Fruit fly (Drosophila melanogaster) whole organism, wandering third instar larva: Measurements from ENCODE around the gene CG14864.
A peak's percentile ranks its signal among the peaks of the same experiment; 100 is the strongest.

Experiments
- CG32264 ChIP-seq: fragments of 200-800 bp; sonication (Bioruptor generic); optimal IDR thresholded peaks from 2 replicates; lab custom pipeline; 2016; ENCODE audit warnings: missing biosample characterization, missing genetic modification characterization
- CG9705 ChIP-seq: fragments of 200-800 bp; sonication (Bioruptor generic); optimal IDR thresholded peaks from 2 replicates; lab custom pipeline; 2018; ENCODE audit warnings: missing biosample characterization, mild to moderate bottlenecking, missing genetic modification characterization
- CrebA ChIP-seq: fragments of 200-800 bp; sonication (Bioruptor generic); optimal IDR thresholded peaks from 2 replicates; lab custom pipeline; 2016; ENCODE audit warnings: missing biosample characterization, mild to moderate bottlenecking, missing genetic modification characterization, borderline replicate concordance
- Dfd ChIP-seq: fragments of >200 bp; optimal IDR thresholded peaks from 2 replicates; lab custom pipeline; 2017; ENCODE audit warnings: missing biosample characterization, missing genetic modification characterization
- Dif ChIP-seq: fragments of 200-275, 200-300 bp; sonication (Bioruptor generic); optimal IDR thresholded peaks from 2 replicates; lab custom pipeline; 2018; ENCODE audit warnings: missing biosample characterization, missing genetic modification characterization; ENCODE audit not compliant: partially characterized antibody
- GATAd ChIP-seq: sonication (Bioruptor generic); optimal IDR thresholded peaks from 2 replicates; lab custom pipeline; 2016; ENCODE audit warnings: missing biosample characterization, missing genetic modification characterization
- HLH106 ChIP-seq: fragments of 200-800 bp; optimal IDR thresholded peaks from 3 replicates; lab custom pipeline; 2019; ENCODE audit warnings: missing biosample characterization, mild to moderate bottlenecking, missing genetic modification characterization, moderate library complexity
- Hr78 ChIP-seq: fragments of >200 bp; optimal IDR thresholded peaks from 2 replicates; lab custom pipeline; 2017; ENCODE audit warnings: missing biosample characterization, missing genetic modification characterization
- Hr83 ChIP-seq: fragments of 200-300 bp; sonication (Bioruptor generic); optimal IDR thresholded peaks from 2 replicates; lab custom pipeline; 2016; ENCODE audit warnings: missing biosample characterization, mild to moderate bottlenecking, missing genetic modification characterization, moderate library complexity; ENCODE audit not compliant: poor library complexity, severe bottlenecking
- Jra ChIP-seq: sonication (Bioruptor generic); optimal IDR thresholded peaks from 2 replicates; lab custom pipeline; 2016; ENCODE audit warnings: missing biosample characterization, missing genetic modification characterization
- Mio ChIP-seq: sonication (Bioruptor generic); optimal IDR thresholded peaks from 2 replicates; lab custom pipeline; 2016; ENCODE audit warnings: missing biosample characterization, missing genetic modification characterization
- Myc ChIP-seq: fragments of >200 bp; optimal IDR thresholded peaks from 2 replicates; lab custom pipeline; 2017
- N ChIP-seq: fragments of >200 bp; optimal IDR thresholded peaks from 2 replicates; lab custom pipeline; 2018; ENCODE audit warnings: missing biosample characterization, missing external identifiers, missing genetic modification characterization
- Rel ChIP-seq, 2 experiments: fragments of 200-800 bp; sonication (Bioruptor generic) in 1 of 2; optimal IDR thresholded peaks; 2 replicates in 1 of 2; 3 replicates in 1 of 2; lab custom pipeline; 2016 to 2019; ENCODE audit warnings: mild to moderate bottlenecking in 2 of 2, missing biosample characterization in 2 of 2, missing genetic modification characterization in 2 of 2, moderate library complexity in 1 of 2
- Sp1 ChIP-seq: fragments of 200-800 bp; sonication (Bioruptor generic); optimal IDR thresholded peaks from 3 replicates; lab custom pipeline; 2019; ENCODE audit warnings: missing biosample characterization, mild to moderate bottlenecking, missing genetic modification characterization, moderate library complexity
- Vsx2 ChIP-seq: fragments of 200-300, 225-300 bp; sonication (Bioruptor generic); optimal IDR thresholded peaks from 2 replicates; lab custom pipeline; 2018; ENCODE audit warnings: missing biosample characterization, missing genetic modification characterization; ENCODE audit not compliant: partially characterized antibody
- br ChIP-seq: fragments of 200-800 bp; sonication (Bioruptor generic); optimal IDR thresholded peaks from 2 replicates; lab custom pipeline; 2016; ENCODE audit warnings: missing biosample characterization, missing genetic modification characterization
- brk ChIP-seq: fragments of 200-800 bp; sonication (Bioruptor generic); optimal IDR thresholded peaks from 2 replicates; lab custom pipeline; 2016; ENCODE audit warnings: missing biosample characterization, mild to moderate bottlenecking, missing genetic modification characterization
- dl ChIP-seq, 2 experiments: fragments of 175-275, 200-275 bp in 1 of 2; fragments of 200-275 bp in 1 of 2; sonication (Bioruptor generic); optimal IDR thresholded peaks; lab custom pipeline; 2018; ENCODE audit warnings: mild to moderate bottlenecking in 2 of 2, missing biosample characterization in 2 of 2, missing genetic modification characterization in 2 of 2, moderate library complexity in 2 of 2; ENCODE audit not compliant: partially characterized antibody in 2 of 2, insufficient read depth in 1 of 2
- dsf ChIP-seq: sonication (Bioruptor generic); optimal IDR thresholded peaks from 2 replicates; lab custom pipeline; 2016; ENCODE audit warnings: missing biosample characterization, missing genetic modification characterization, borderline replicate concordance
- ey ChIP-seq: fragments of 200-800 bp; sonication (Bioruptor generic); optimal IDR thresholded peaks from 2 replicates; lab custom pipeline; 2016; ENCODE audit warnings: missing biosample characterization, missing genetic modification characterization
- foxo ChIP-seq, 2 experiments: fragments of 200-800 bp; sonication (Bioruptor generic); optimal IDR thresholded peaks; 2 replicates in 1 of 2; 3 replicates in 1 of 2; lab custom pipeline; 2016 to 2017; ENCODE audit warnings: missing biosample characterization in 2 of 2, missing genetic modification characterization in 2 of 2
- fru ChIP-seq: fragments of 200-800 bp; sonication (Bioruptor generic); optimal IDR thresholded peaks from 3 replicates; lab custom pipeline; 2016; ENCODE audit warnings: missing biosample characterization, mild to moderate bottlenecking, missing genetic modification characterization
- h ChIP-seq: fragments of 200-800 bp; sonication (Bioruptor generic); optimal IDR thresholded peaks from 3 replicates; lab custom pipeline; 2016; ENCODE audit warnings: missing biosample characterization, mild to moderate bottlenecking, missing genetic modification characterization
- jim ChIP-seq: fragments of 175-275, 200-325 bp; sonication (Bioruptor generic); optimal IDR thresholded peaks from 2 replicates; lab custom pipeline; 2016; ENCODE audit warnings: missing biosample characterization, mild to moderate bottlenecking, missing genetic modification characterization
- lola ChIP-seq: fragments of >200 bp; optimal IDR thresholded peaks from 2 replicates; lab custom pipeline; 2017; ENCODE audit warnings: missing biosample characterization, missing genetic modification characterization
- pan ChIP-seq: fragments of >200 bp; optimal IDR thresholded peaks from 2 replicates; lab custom pipeline; 2017
- rgr ChIP-seq: fragments of 200-800 bp; sonication (Bioruptor generic); optimal IDR thresholded peaks from 3 replicates; lab custom pipeline; 2016; ENCODE audit warnings: missing biosample characterization, mild to moderate bottlenecking, missing genetic modification characterization
- sage ChIP-seq: fragments of 200-800 bp; sonication (Bioruptor generic); optimal IDR thresholded peaks from 2 replicates; lab custom pipeline; 2016; ENCODE audit warnings: missing biosample characterization, mild to moderate bottlenecking, missing genetic modification characterization
- sv ChIP-seq: fragments of 200-800 bp; sonication (Bioruptor generic); optimal IDR thresholded peaks from 3 replicates; lab custom pipeline; 2016; ENCODE audit warnings: missing biosample characterization, missing genetic modification characterization
- usp ChIP-seq: fragments of >200 bp; optimal IDR thresholded peaks from 2 replicates; lab custom pipeline; 2017; ENCODE audit warnings: missing biosample characterization, missing genetic modification characterization
- woc ChIP-seq: sonication (Bioruptor generic); optimal IDR thresholded peaks from 2 replicates; lab custom pipeline; 2016; ENCODE audit warnings: missing biosample characterization, mild to moderate bottlenecking, missing genetic modification characterization

Gene CG14864

DNA sequence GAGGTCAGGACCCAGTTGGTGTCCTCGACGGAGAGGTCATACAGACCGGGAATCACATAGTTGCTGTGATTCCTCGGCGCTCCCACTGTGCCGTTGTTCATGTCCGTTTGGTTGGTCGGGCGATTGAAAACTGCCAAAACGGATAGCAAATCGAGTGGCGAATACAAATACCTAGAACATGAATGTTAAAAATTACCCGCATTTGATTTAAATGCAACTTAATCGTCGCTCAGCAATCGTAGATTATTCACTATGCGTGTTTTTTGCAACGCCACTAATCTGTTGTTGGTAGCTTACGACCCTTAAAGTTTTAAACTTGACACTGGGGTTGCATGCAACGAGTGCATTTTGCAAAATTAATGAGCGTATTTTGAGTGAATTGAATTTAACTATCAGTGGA lies 19.3 kb downstream of the CG14864 start, which contains the start of gene Amt:
Amt (minus strand) TSS at position 101 of the 400 bp plus-strand sequence.
- no peak for TF ChIP-seq Myc (lab: Kevin White, UChicago)
- TF ChIP-seq GATAd (GFP tag; lab: Kevin White, UChicago), result no peak
- no peak for TF ChIP-seq Mio (GFP tag; lab: Kevin White, UChicago)
- no peak for TF ChIP-seq ey (GFP tag; lab: Kevin White, UChicago)
- TF ChIP-seq dl (GFP tag; optimal IDR thresholded peaks at IDR 0.05; lab: Kevin White, UChicago; ENCODE audit: insufficient read depth in 1 of 2, partially characterized antibody in 2 of 2), result no peak
- no peak for TF ChIP-seq fru (GFP tag; lab: Kevin White, UChicago)
- TF ChIP-seq brk, result no peak
- TF ChIP-seq sv (GFP tag; lab: Kevin White, UChicago), result no peak
- TF ChIP-seq jim (GFP tag; lab: Kevin White, UChicago), result no peak
- TF ChIP-seq CrebA (GFP tag; lab: Kevin White, UChicago), result no peak
- TF ChIP-seq dsf (GFP tag; lab: Kevin White, UChicago), result no peak
- no peak for TF ChIP-seq Hr78 (GFP tag; lab: Kevin White, UChicago)
- TF ChIP-seq sage (GFP tag; lab: Kevin White, UChicago), result no peak
- TF ChIP-seq foxo (GFP tag; optimal IDR thresholded peaks at IDR 0.05; lab: Kevin White, UChicago), result no peak
- no peak for TF ChIP-seq lola (GFP tag; lab: Kevin White, UChicago)
- TF ChIP-seq usp, result no peak
- TF ChIP-seq Sp1 (GFP tag; lab: Kevin White, UChicago), result no peak

DNA sequence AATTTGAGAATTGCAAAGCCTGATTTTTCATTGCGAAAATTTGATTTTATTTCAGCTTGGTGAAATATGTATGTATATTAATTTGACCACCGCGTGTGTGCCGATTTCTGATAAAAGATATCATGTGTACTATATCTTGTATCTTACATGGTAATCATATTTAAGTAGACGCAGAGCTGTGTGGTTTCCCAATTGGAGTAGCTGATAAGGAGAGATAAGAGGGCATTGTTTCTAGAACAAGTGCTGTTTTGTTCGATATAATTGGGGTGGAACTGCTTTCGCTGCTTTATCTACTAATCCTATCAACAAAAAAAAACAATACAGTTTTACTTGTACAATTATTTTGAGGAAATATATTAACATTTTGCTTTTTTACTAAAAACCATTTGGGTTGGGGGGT lies 21.7 kb downstream of the CG14864 start:
- no peak for TF ChIP-seq Vsx2 (GFP tag; lab: Kevin White, UChicago)
- TF ChIP-seq br (GFP tag; lab: Kevin White, UChicago), result peak; percentile 4
- no peak for TF ChIP-seq pan (lab: Kevin White, UChicago)
- no peak for TF ChIP-seq usp
- TF ChIP-seq HLH106, result no peak
- TF ChIP-seq Sp1 (GFP tag; lab: Kevin White, UChicago), result peak; percentile 8
- TF ChIP-seq Jra (GFP tag; lab: Kevin White, UChicago), result peak; percentile 9
- peak in 1 of 2 experiments; percentile 22 for TF ChIP-seq foxo (GFP tag; optimal IDR thresholded peaks at IDR 0.05; lab: Kevin White, UChicago)
- no peak for TF ChIP-seq Dif
- TF ChIP-seq Rel (GFP tag; optimal IDR thresholded peaks at IDR 0.05; lab: Kevin White, UChicago), result no peak
- TF ChIP-seq Rel (tag; optimal IDR thresholded peaks at IDR 0.05; lab: Kevin White, UChicago), result peak; percentile 98
- peak; percentile 7 for TF ChIP-seq h (GFP tag; lab: Kevin White, UChicago)
- TF ChIP-seq, all 38 proteins: peak for 6

DNA sequence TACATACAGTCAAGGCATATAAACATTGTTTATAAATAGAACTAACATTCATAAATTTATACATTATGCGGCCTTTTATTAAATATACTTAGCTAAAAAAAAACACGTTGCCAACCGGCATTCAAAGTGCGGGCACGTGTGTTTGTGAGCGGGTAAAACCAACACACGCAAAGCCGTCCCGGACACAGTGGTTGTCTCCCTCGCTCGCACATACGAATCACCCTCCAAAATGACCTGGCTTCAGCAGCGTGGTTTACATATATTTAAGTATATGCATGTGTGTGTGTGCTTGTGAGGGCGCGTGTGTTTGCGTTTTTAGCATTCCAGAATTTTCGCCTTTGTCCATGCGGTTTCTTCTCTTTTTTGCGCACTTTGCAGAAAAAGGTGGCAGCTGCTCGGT lies 24.9 kb downstream of the CG14864 start:
- TF ChIP-seq h (GFP tag; lab: Kevin White, UChicago), result peak; percentile 63
- TF ChIP-seq Rel (GFP tag; optimal IDR thresholded peaks at IDR 0.05; lab: Kevin White, UChicago), result peak; percentile 9
- TF ChIP-seq Rel (tag; optimal IDR thresholded peaks at IDR 0.05; lab: Kevin White, UChicago), result peak; percentile 34
- no peak for TF ChIP-seq Sp1 (GFP tag; lab: Kevin White, UChicago)
- no peak for TF ChIP-seq CG9705 (GFP tag; lab: Kevin White, UChicago)
- TF ChIP-seq Myc (lab: Kevin White, UChicago), result peak; percentile 56
- TF ChIP-seq fru (GFP tag; lab: Kevin White, UChicago), result peak; percentile 0
- peak; percentile 13 for TF ChIP-seq rgr (GFP tag; lab: Kevin White, UChicago)
- TF ChIP-seq sage (GFP tag; lab: Kevin White, UChicago), result peak; percentile 60
- TF ChIP-seq CG32264 (GFP tag; lab: Kevin White, UChicago), result peak; percentile 30
- TF ChIP-seq ey (GFP tag; lab: Kevin White, UChicago), result peak; percentile 4
- no peak for TF ChIP-seq GATAd (GFP tag; lab: Kevin White, UChicago)
- peak; percentile 69 for TF ChIP-seq N (GFP tag; lab: Kevin White, UChicago)
- TF ChIP-seq Dif, result peak; percentile 48
- peak; percentile 33 for TF ChIP-seq Jra (GFP tag; lab: Kevin White, UChicago)
- TF ChIP-seq Hr78 (GFP tag; lab: Kevin White, UChicago), result peak; percentile 29
- peak; percentile 34 for TF ChIP-seq brk

DNA sequence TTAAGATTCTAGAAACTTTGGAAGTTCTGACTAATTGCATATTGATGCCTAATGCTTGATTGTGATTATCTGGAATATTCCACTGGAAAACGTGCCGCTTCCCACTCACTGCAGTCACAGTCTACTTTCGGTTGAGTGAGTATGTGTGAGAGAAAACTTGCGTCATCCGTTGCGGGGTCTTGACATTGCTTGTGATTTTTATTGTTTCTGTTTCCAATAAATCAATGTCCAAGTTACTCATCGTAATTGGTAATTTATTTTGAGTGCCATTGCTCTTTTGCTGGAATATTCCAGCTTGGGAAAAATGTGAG lies 25.3 kb downstream of the CG14864 start:
- no peak for TF ChIP-seq rgr (GFP tag; lab: Kevin White, UChicago)
- TF ChIP-seq HLH106, result no peak
- TF ChIP-seq woc (GFP tag; lab: Kevin White, UChicago), result no peak
- no peak for TF ChIP-seq br (GFP tag; lab: Kevin White, UChicago)
- TF ChIP-seq Hr83 (GFP tag; lab: Kevin White, UChicago), result no peak
- TF ChIP-seq ey (GFP tag; lab: Kevin White, UChicago), result no peak
- no peak for TF ChIP-seq Jra (GFP tag; lab: Kevin White, UChicago)
- TF ChIP-seq CrebA (GFP tag; lab: Kevin White, UChicago), result no peak
- TF ChIP-seq Sp1 (GFP tag; lab: Kevin White, UChicago), result no peak
- TF ChIP-seq N (GFP tag; lab: Kevin White, UChicago), result no peak
- TF ChIP-seq Dfd (GFP tag; lab: Kevin White, UChicago), result no peak
- no peak for TF ChIP-seq Hr78 (GFP tag; lab: Kevin White, UChicago)
- no peak for TF ChIP-seq Myc (lab: Kevin White, UChicago)
- no peak for TF ChIP-seq Vsx2 (GFP tag; lab: Kevin White, UChicago)
